Worm (Caenorhabditis elegans) whole organism, late embryonic: Measurements from ENCODE around the gene srh-127.

Source experiments
- C08G9.2 ChIP-seq: sonication (generic microtip); optimal IDR thresholded peaks from 2 replicates; lab custom pipeline; 2016; ENCODE audit warnings: mild to moderate bottlenecking, missing genetic modification characterization, moderate library complexity, missing compliant biosample characterization
- F13H6.1 ChIP-seq: sonication (generic microtip); optimal IDR thresholded peaks from 2 replicates; lab custom pipeline; 2016; ENCODE audit warnings: missing genetic modification characterization, missing compliant biosample characterization
- K09A11.1 ChIP-seq: sonication (generic microtip); optimal IDR thresholded peaks from 2 replicates; lab custom pipeline; 2017; ENCODE audit warnings: antibody characterized with exemption, mild to moderate bottlenecking, missing genetic modification characterization, missing compliant biosample characterization; ENCODE audit not compliant: insufficient read depth
- ama-1 ChIP-seq: fragments of 150-350 bp; optimal IDR thresholded peaks from 2 replicates; lab custom pipeline; 2014
- ceh-9 ChIP-seq: sonication (generic microtip); optimal IDR thresholded peaks from 2 replicates; lab custom pipeline; 2016; ENCODE audit warnings: mild to moderate bottlenecking, missing genetic modification characterization, inconsistent platforms, missing compliant biosample characterization
- dmd-4 ChIP-seq: sonication (generic microtip); optimal IDR thresholded peaks from 2 replicates; lab custom pipeline; 2016; ENCODE audit warnings: borderline replicate concordance, missing genetic modification characterization, missing compliant biosample characterization
- gmeb-2 ChIP-seq: sonication (generic microtip); optimal IDR thresholded peaks from 2 replicates; lab custom pipeline; 2016; ENCODE audit warnings: missing genetic modification characterization, inconsistent platforms, missing compliant biosample characterization
- nfya-1 ChIP-seq: sonication (generic microtip); optimal IDR thresholded peaks from 2 replicates; lab custom pipeline; 2017; ENCODE audit warnings: missing genetic modification characterization, mild to moderate bottlenecking, missing compliant biosample characterization, antibody characterized with exemption, moderate library complexity
- pha-4 ChIP-seq: fragments of 150-350 bp; optimal IDR thresholded peaks from 2 replicates; lab custom pipeline; 2018; ENCODE audit warnings: missing biosample characterization, missing genetic modification reagents, missing genetic modification characterization
- tbx-7 ChIP-seq: sonication (generic microtip); optimal IDR thresholded peaks from 2 replicates; lab custom pipeline; 2016; ENCODE audit warnings: missing genotype, missing genetic modification characterization, missing compliant biosample characterization
- unc-55 ChIP-seq: sonication (generic microtip); optimal IDR thresholded peaks from 2 replicates; lab custom pipeline; 2017; ENCODE audit warnings: missing biosample characterization, missing genetic modification reagents, missing genetic modification characterization
- unc-86 ChIP-seq: sonication (generic microtip); optimal IDR thresholded peaks from 2 replicates; lab custom pipeline; 2016; ENCODE audit warnings: missing genetic modification characterization, missing compliant biosample characterization
- ztf-16 ChIP-seq: sonication (generic microtip); optimal IDR thresholded peaks from 2 replicates; lab custom pipeline; 2017; ENCODE audit warnings: missing genetic modification characterization, missing compliant biosample characterization

DNA sequence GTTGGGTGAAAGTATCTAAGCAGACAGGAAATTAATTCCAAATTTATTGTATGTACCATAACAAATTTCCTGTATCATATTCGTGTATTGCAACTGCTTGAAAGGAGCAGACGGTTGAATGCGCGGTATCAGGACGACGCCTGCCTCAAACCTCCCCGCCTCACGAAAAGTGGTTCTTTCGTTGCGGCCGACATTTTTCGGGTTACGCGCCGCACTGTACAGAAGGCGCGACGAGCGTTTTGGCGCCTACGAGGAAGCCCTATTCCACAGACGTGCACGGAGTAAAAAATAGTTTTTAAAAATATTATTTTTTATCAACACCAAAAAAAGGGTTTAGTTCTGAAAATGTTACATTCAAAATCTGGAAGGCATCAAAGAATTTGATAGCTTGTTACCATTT lies 27.0 kb downstream of the srh-127 start:
- TF ChIP-seq ceh-9 (tag; lab: Kevin White, UChicago) (no peak), gmeb-2 (tag; lab: Kevin White, UChicago) (no peak), ama-1 (lab: Kevin White, UChicago) (no peak), pha-4 (no peak), dmd-4 (tag; lab: Kevin White, UChicago) (no peak), C08G9.2 (tag; lab: Kevin White, UChicago) (no peak), ztf-16 (tag; lab: Kevin White, UChicago) (no peak), F13H6.1 (tag; lab: Kevin White, UChicago) (no peak), unc-86 (tag; lab: Kevin White, UChicago) (no peak), unc-55 (GFP tag; lab: Kevin White, UChicago) (no peak), tbx-7 (tag; lab: Kevin White, UChicago) (no peak), nfya-1 (no peak), K09A11.1 (tag; lab: Kevin White, UChicago) (no peak)
